Worm (Caenorhabditis elegans) whole organism, mixed stage, embryonic: ENCODE data around the gene srab-20.

Source experiments
- bed-3 ChIP-seq: fragments of 200-800 bp; sonication (Bioruptor generic); optimal IDR thresholded peaks from 3 replicates; lab custom pipeline; 2018; ENCODE audit warnings: mild to moderate bottlenecking, missing genetic modification characterization, moderate library complexity, missing compliant biosample characterization
- blmp-1 ChIP-seq: fragments of 150-350 bp; optimal IDR thresholded peaks from 2 replicates; lab custom pipeline; 2014; ENCODE audit warnings: missing biosample characterization, missing genetic modification characterization
- ceh-39 ChIP-seq: fragments of 150-350 bp; optimal IDR thresholded peaks from 2 replicates; lab custom pipeline; 2014; ENCODE audit warnings: missing biosample characterization, missing genetic modification characterization
- ceh-43 ChIP-seq: fragments of 200-800 bp; sonication (Bioruptor generic); optimal IDR thresholded peaks from 2 replicates; lab custom pipeline; 2018; ENCODE audit warnings: mild to moderate bottlenecking, missing genetic modification characterization, moderate library complexity, missing compliant biosample characterization
- ceh-83 ChIP-seq: fragments of 200-800 bp; sonication (Bioruptor generic); optimal IDR thresholded peaks from 2 replicates; lab custom pipeline; 2018; ENCODE audit warnings: mild to moderate bottlenecking, missing genetic modification characterization, missing compliant biosample characterization
- ces-1 ChIP-seq: fragments of 150-350 bp; optimal IDR thresholded peaks from 2 replicates; lab custom pipeline; 2014; ENCODE audit warnings: missing biosample characterization, missing genetic modification reagents, missing genetic modification characterization
- cnd-1 ChIP-seq: fragments of 200-800 bp; sonication (Bioruptor generic); optimal IDR thresholded peaks from 2 replicates; lab custom pipeline; 2018; ENCODE audit warnings: mild to moderate bottlenecking, missing genetic modification characterization, missing compliant biosample characterization
- drap-1 ChIP-seq: fragments of 200-800 bp; sonication (Bioruptor generic); optimal IDR thresholded peaks from 3 replicates; lab custom pipeline; 2018; ENCODE audit warnings: mild to moderate bottlenecking, missing genetic modification characterization, missing compliant biosample characterization
- elt-1 ChIP-seq: sonication (generic microtip); optimal IDR thresholded peaks from 2 replicates; lab custom pipeline; 2017; ENCODE audit warnings: missing genetic modification characterization, mild to moderate bottlenecking, missing compliant biosample characterization, antibody characterized with exemption, moderate library complexity, borderline replicate concordance; ENCODE audit not compliant: insufficient read depth
- elt-3 ChIP-seq: fragments of 150-350 bp; optimal IDR thresholded peaks from 2 replicates; lab custom pipeline; 2014; ENCODE audit warnings: missing biosample characterization, missing genetic modification characterization
- flh-1 ChIP-seq: fragments of 200-800 bp; sonication (Bioruptor generic); optimal IDR thresholded peaks from 2 replicates; lab custom pipeline; 2018; ENCODE audit warnings: mild to moderate bottlenecking, missing genetic modification characterization, moderate library complexity, missing compliant biosample characterization
- ham-2 ChIP-seq: fragments of 200-800 bp; sonication (Bioruptor generic); optimal IDR thresholded peaks from 2 replicates; lab custom pipeline; 2018; ENCODE audit warnings: mild to moderate bottlenecking, missing genetic modification characterization, missing compliant biosample characterization
- hlh-1 ChIP-seq: fragments of 150-350 bp; optimal IDR thresholded peaks from 2 replicates; lab custom pipeline; 2014; ENCODE audit warnings: missing biosample characterization, missing genetic modification reagents, missing genetic modification characterization
- lin-13 ChIP-seq: fragments of 150-350 bp; optimal IDR thresholded peaks from 2 replicates; lab custom pipeline; 2014; ENCODE audit warnings: missing biosample characterization, missing genetic modification characterization
- lin-32 ChIP-seq: fragments of 200-800 bp; sonication (Bioruptor generic); optimal IDR thresholded peaks from 2 replicates; lab custom pipeline; 2018; ENCODE audit warnings: mild to moderate bottlenecking, missing genetic modification characterization, missing compliant biosample characterization
- lsy-2 ChIP-seq: fragments of 150-350 bp; optimal IDR thresholded peaks from 2 replicates; lab custom pipeline; 2014; ENCODE audit warnings: missing biosample characterization, missing genetic modification characterization
- mab-5 ChIP-seq: fragments of 150-350 bp; optimal IDR thresholded peaks from 2 replicates; lab custom pipeline; 2014; ENCODE audit warnings: missing biosample characterization, missing genetic modification characterization
- mep-1 ChIP-seq: fragments of 150-350 bp; optimal IDR thresholded peaks from 2 replicates; lab custom pipeline; 2017; ENCODE audit warnings: missing biosample characterization, missing genetic modification reagents, missing genetic modification characterization, inconsistent platforms
- mls-2 ChIP-seq: sonication (generic microtip); optimal IDR thresholded peaks from 2 replicates; lab custom pipeline; 2016; ENCODE audit warnings: mild to moderate bottlenecking, missing genetic modification characterization, moderate library complexity, missing compliant biosample characterization
- nhr-12 ChIP-seq: fragments of 150-350 bp; optimal IDR thresholded peaks from 2 replicates; lab custom pipeline; 2014; ENCODE audit warnings: missing biosample characterization, missing genetic modification characterization
- nhr-2 ChIP-seq: fragments of 150-350 bp; optimal IDR thresholded peaks from 2 replicates; lab custom pipeline; 2014; ENCODE audit warnings: missing biosample characterization, missing genetic modification characterization
- nhr-28 ChIP-seq: fragments of 150-350 bp; optimal IDR thresholded peaks from 2 replicates; lab custom pipeline; 2014; ENCODE audit warnings: missing biosample characterization, missing genetic modification characterization
- pha-4 ChIP-seq: fragments of 150-350 bp; optimal IDR thresholded peaks from 2 replicates; lab custom pipeline; 2018; ENCODE audit warnings: missing biosample characterization, missing genetic modification reagents, missing genetic modification characterization
- sem-2 ChIP-seq: fragments of 200-800 bp; sonication (Bioruptor generic); optimal IDR thresholded peaks from 2 replicates; lab custom pipeline; 2018; ENCODE audit warnings: mild to moderate bottlenecking, missing genetic modification characterization, missing compliant biosample characterization
- snpc-4 ChIP-seq: fragments of 150-350 bp; optimal IDR thresholded peaks from 2 replicates; lab custom pipeline; 2014; ENCODE audit warnings: missing biosample characterization, missing genetic modification characterization
- sptf-1 ChIP-seq: sonication (generic microtip); optimal IDR thresholded peaks from 2 replicates; lab custom pipeline; 2017; ENCODE audit warnings: mild to moderate bottlenecking, missing genetic modification characterization, moderate library complexity, missing compliant biosample characterization
- tbx-8 ChIP-seq: fragments of 200-800 bp; sonication (Bioruptor generic); optimal IDR thresholded peaks from 2 replicates; lab custom pipeline; 2018; ENCODE audit warnings: mild to moderate bottlenecking, missing genetic modification characterization, moderate library complexity, missing compliant biosample characterization
- unc-39 ChIP-seq: fragments of 150-350 bp; optimal IDR thresholded peaks from 2 replicates; lab custom pipeline; 2014; ENCODE audit warnings: missing biosample characterization, missing genetic modification characterization
- unc-62 ChIP-seq: fragments of 150-350 bp; optimal IDR thresholded peaks from 2 replicates; lab custom pipeline; 2014; ENCODE audit warnings: missing biosample characterization, missing genetic modification reagents, missing genetic modification characterization
- zip-8 ChIP-seq: fragments of 150-350 bp; optimal IDR thresholded peaks from 2 replicates; lab custom pipeline; 2014; ENCODE audit warnings: missing biosample characterization, missing genetic modification characterization
- ztf-11 ChIP-seq: fragments of 150-350 bp; optimal IDR thresholded peaks from 2 replicates; lab custom pipeline; 2014; ENCODE audit warnings: missing biosample characterization, missing genetic modification characterization

The srab-20 gene

DNA sequence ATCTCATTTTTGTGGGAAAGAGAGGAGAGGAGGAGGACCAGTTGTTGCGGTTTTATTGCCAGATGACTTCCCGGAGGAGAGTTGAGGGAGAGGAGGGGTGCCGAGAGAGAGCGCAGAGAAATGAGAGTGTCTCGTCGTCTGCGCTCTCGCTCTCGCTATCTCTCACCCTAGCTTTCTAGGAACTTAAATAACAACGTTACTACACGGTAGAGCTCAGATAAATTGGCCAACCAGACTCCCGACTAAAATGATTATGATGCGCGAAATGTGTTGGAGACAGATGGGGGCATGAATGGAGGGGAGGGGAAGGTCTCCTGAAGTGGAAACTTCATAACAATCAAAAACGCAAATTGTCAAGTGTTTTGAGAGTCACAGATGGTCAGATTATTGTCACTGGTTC is 25.8 kb downstream of the srab-20 start:
- TF ChIP-seq ceh-83 (GFP tag; lab: Kevin White, UChicago) = no peak
- TF ChIP-seq blmp-1 = no peak
- peak; percentile 32 for TF ChIP-seq lin-13 (tag; lab: Kevin White, UChicago)
- TF ChIP-seq nhr-12 (tag; lab: Kevin White, UChicago) = no peak
- no peak for TF ChIP-seq elt-3 (tag; lab: Kevin White, UChicago)
- no peak for TF ChIP-seq unc-62 (GFP tag; lab: Kevin White, UChicago)
- TF ChIP-seq cnd-1 (tag; lab: Kevin White, UChicago) = peak; percentile 44
- TF ChIP-seq lin-32 (GFP tag; lab: Kevin White, UChicago) = no peak
- no peak for TF ChIP-seq unc-39
- TF ChIP-seq ham-2 (GFP tag; lab: Kevin White, UChicago) = no peak
- no peak for TF ChIP-seq flh-1 (GFP tag; lab: Kevin White, UChicago)
- peak; percentile 76 for TF ChIP-seq hlh-1 (tag; lab: Kevin White, UChicago)
- TF ChIP-seq ztf-11 (tag; lab: Kevin White, UChicago) = no peak
- no peak for TF ChIP-seq ceh-39 (tag; lab: Kevin White, UChicago)
- no peak for TF ChIP-seq tbx-8 (GFP tag; lab: Kevin White, UChicago)
- TF ChIP-seq lsy-2 = no peak
- TF ChIP-seq ces-1 (GFP tag; lab: Kevin White, UChicago) = peak; percentile 93
- TF ChIP-seq elt-1 (tag; lab: Kevin White, UChicago) = no peak
- no peak for TF ChIP-seq mab-5 (tag; lab: Kevin White, UChicago)
- TF ChIP-seq ceh-43 = no peak
- no peak for TF ChIP-seq pha-4 (tag; lab: Kevin White, UChicago)

DNA sequence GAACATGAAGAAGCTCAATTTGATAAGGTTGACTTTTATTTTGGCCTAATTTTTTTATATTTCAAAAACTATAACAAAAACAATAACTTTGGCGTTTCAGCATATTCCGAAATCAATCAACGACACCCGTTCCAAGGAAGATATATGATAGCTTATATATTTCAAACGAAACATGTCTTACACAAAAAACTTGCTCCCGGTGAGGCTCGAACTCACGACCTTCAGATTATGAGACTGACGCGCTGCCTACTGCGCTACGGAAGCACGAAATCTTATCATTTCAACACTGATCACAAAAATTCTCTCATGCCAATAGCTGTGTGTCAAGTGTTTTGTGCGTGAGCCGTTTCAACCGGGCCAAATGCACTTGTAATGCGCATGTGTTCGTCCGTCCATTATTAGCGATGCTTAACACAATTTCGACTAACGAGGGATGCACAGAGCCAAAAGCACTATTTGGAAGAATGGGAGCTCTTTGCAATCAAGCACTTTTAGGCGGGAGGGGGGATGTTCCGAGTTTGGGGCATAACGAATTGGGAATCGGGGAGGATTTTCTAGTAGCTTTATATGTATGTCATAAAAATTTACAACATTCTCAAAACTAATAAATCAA is 26.4 kb downstream of the srab-20 start:
- no peak for TF ChIP-seq blmp-1
- TF ChIP-seq ces-1 (GFP tag; lab: Kevin White, UChicago) = peak; percentile 93

DNA sequence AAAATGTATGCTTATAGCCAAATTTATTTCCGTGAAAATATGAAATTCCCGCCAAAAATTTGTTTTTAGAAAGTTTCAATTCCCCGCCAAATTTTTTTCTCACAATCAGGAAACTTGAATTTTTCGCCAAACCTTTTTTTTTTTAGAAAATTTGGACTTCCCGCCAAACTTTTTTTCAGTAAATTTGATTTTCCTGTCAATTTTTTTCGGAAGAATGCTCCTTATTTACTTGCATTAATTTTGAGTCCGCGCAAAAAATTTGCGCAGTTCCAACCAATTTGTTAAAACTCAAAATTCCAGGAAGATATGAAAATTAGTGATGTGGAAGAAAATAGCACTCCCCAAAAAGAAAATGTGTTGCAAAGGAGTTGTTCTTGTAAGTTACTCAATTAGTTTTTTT is 31.1 kb downstream of the srab-20 start, which contains the start of gene slc-28.2:
slc-28.2 (plus strand) TSS at position 301 of the 400 bp plus-strand sequence.
- no peak for TF ChIP-seq hlh-1 (tag; lab: Kevin White, UChicago)
- no peak for TF ChIP-seq ceh-39 (tag; lab: Kevin White, UChicago)
- no peak for TF ChIP-seq nhr-28 (tag; lab: Kevin White, UChicago)
- TF ChIP-seq mep-1 (tag; lab: Kevin White, UChicago) = no peak
- no peak for TF ChIP-seq nhr-12 (tag; lab: Kevin White, UChicago)
- TF ChIP-seq ham-2 (GFP tag; lab: Kevin White, UChicago) = no peak
- TF ChIP-seq ceh-83 (GFP tag; lab: Kevin White, UChicago) = no peak
- no peak for TF ChIP-seq ces-1 (GFP tag; lab: Kevin White, UChicago)
- TF ChIP-seq sem-2 (GFP tag; lab: Kevin White, UChicago) = no peak
- TF ChIP-seq zip-8 (tag; lab: Kevin White, UChicago) = no peak
- TF ChIP-seq mls-2 = no peak
- TF ChIP-seq ceh-43 = no peak
- no peak for TF ChIP-seq nhr-2 (tag; lab: Kevin White, UChicago)
- no peak for TF ChIP-seq drap-1 (GFP tag; lab: Kevin White, UChicago)

DNA sequence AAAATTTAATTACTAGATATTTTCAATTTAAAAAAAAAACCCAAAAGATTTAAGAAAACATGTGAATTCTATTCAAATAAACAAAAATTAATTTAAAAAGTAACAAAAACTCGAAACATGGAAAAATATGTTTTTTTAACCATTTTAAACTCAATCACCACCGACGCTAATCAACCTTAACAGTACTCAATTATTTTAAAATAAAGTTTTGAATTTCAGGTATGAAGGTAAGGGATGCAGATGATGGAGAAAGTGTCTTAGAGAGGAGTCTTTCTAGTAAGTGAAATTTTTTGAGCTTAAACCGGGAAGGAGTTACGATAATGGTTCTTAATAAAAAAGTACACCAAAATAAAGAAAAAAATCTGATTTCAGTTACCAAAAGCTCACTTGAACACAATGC is 34.7 kb downstream of the srab-20 start, which contains the start of gene slc-28.1:
slc-28.1 (plus strand) TSS at position 301 of the 400 bp plus-strand sequence.
- TF ChIP-seq snpc-4 (tag; lab: Kevin White, UChicago) = no peak
- no peak for TF ChIP-seq bed-3 (GFP tag; lab: Kevin White, UChicago)
- TF ChIP-seq zip-8 (tag; lab: Kevin White, UChicago) = no peak
- no peak for TF ChIP-seq mls-2
- TF ChIP-seq ceh-83 (GFP tag; lab: Kevin White, UChicago) = no peak
- TF ChIP-seq ztf-11 (tag; lab: Kevin White, UChicago) = no peak
- TF ChIP-seq sem-2 (GFP tag; lab: Kevin White, UChicago) = no peak
- TF ChIP-seq ham-2 (GFP tag; lab: Kevin White, UChicago) = no peak
- TF ChIP-seq sptf-1 = no peak
- no peak for TF ChIP-seq pha-4 (tag; lab: Kevin White, UChicago)
- no peak for TF ChIP-seq ces-1 (GFP tag; lab: Kevin White, UChicago)
- TF ChIP-seq nhr-12 (tag; lab: Kevin White, UChicago) = no peak
- no peak for TF ChIP-seq lsy-2
- no peak for TF ChIP-seq elt-3 (tag; lab: Kevin White, UChicago)
- no peak for TF ChIP-seq mab-5 (tag; lab: Kevin White, UChicago)
